Fruit fly (Drosophila melanogaster) Kc167 (cell line): ENCODE results near the gene CG1983.

Experiments used
- Myc ChIP-seq: fragments of >200 bp; optimal IDR thresholded peaks from 2 replicates; lab custom pipeline; 2017; ENCODE audit warnings: missing external identifiers
- h ChIP-seq: fragments of >200 bp; optimal IDR thresholded peaks from 3 replicates; lab custom pipeline; 2018; ENCODE audit warnings: missing external identifiers
- psq ChIP-seq: fragments of >200 bp; optimal IDR thresholded peaks from 2 replicates; lab custom pipeline; 2017; ENCODE audit warnings: missing external identifiers

DNA sequence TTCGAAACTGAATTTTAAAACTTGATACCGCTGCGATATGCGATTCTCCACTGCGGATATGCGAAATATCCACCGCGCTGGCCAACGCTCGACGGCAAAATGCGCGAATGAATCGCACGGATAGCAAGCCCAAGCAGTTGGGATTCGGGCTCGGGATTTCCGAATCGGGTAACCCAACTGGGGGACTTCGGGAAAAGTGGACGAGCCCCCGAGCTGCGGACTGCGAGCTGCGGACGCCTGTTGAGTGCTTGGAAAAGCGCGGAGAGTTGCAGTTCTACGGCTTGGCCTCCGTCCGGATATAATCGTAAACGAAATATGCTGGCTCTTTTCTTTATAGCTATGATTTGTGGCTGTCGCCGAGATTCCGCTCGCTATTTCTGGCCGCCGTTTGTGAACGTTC, 28.0 kb downstream of the CG1983 start, which contains the start of gene AdoR:
- TF ChIP-seq h (lab: Kevin White, UChicago) = no peak
- TF ChIP-seq psq (lab: Kevin White, UChicago) = no peak
- TF ChIP-seq Myc (lab: Kevin White, UChicago) = no peak
